Worm (Caenorhabditis elegans): ENCODE measurements around the gene rbm-17.

DNA sequence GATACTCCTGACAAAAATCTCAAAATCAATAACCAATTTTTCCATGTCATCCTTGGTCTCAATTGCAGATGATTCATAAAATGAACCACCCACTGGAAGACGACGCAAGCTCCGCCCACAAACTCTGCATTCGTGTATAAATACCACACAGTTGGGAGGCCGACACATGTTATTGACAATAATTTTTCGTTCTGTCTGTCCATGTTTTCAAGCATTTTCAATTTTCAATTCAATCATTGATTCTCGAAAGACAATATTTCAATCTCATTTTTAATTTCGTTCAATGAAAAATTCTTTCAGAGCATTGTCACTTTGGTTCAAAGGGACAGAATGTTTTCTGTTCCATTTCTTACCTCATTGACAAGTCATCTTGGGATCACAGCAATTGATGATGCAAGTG, 37.9 kb downstream of the rbm-17 start, which contains the start of gene inx-9:
- TF ChIP-seq lin-13 (GFP tag; optimal IDR thresholded peaks at IDR 0.05) = no peak
- no peak for TF ChIP-seq ztf-4 (tag; optimal IDR thresholded peaks at IDR 0.05)
- no peak for TF ChIP-seq ceh-82 (tag; optimal IDR thresholded peaks at IDR 0.05)
